ENCODE assay signal across 1 fruit fly cellular context in the genomic region with DNA sequence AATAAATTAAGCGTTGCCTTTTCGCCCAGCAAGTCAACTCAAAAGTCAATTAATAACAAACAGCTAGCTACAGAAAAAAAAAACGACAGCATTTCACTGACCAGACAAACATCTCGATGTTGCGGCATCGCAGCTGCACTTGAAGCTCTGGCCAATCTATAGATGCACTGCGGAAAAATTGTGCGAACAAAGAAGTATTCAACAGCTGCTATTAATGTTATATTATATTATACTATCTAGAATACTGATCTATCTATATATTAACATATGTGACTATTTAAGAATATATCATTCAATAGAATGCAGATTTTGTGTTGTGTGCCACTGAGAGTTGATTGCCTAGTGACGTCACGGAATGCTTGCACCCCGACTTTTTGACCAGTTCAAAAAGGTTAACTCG.
TF ChIP-seq lines count a peak whose summit lies in the region.

No protein-coding gene starts in this region.

TF ChIP-seq in whole organism, prepupa, 60 proteins besides CTCF, POLR2A, EP300 and RAD21 (continued from another document):
- TF ChIP-seq fd85E (GFP tag; optimal IDR thresholded peaks at IDR 0.05; lab: Kevin White, UChicago) (no peak), net (GFP tag; optimal IDR thresholded peaks at IDR 0.05; lab: Kevin White, UChicago) (no peak), CG1621 (tag; optimal IDR thresholded peaks at IDR 0.05; lab: Kevin White, UChicago) (no peak), CG11902 (GFP tag; optimal IDR thresholded peaks at IDR 0.05; lab: Kevin White, UChicago) (no peak), CG3919 (GFP tag; optimal IDR thresholded peaks at IDR 0.05; lab: Kevin White, UChicago) (peak; percentile 48), CG11294 (GFP tag; IDR thresholded peaks at IDR 0.05; lab: Robert Waterston, UW) (no peak), dac (GFP tag; optimal IDR thresholded peaks at IDR 0.05; lab: Kevin White, UChicago) (no peak), Ets21C (GFP tag; optimal IDR thresholded peaks at IDR 0.05; lab: Kevin White, UChicago) (no peak), acj6 (GFP tag; optimal IDR thresholded peaks at IDR 0.05; lab: Kevin White, UChicago) (no peak), salr (GFP tag; optimal IDR thresholded peaks at IDR 0.05; lab: Kevin White, UChicago) (no peak), topi (GFP tag; optimal IDR thresholded peaks at IDR 0.05; lab: Kevin White, UChicago) (no peak), CG3032 (tag; optimal IDR thresholded peaks at IDR 0.05; lab: Kevin White, UChicago) (no peak), esn (GFP tag; optimal IDR thresholded peaks at IDR 0.05; lab: Kevin White, UChicago) (no peak), spab (GFP tag; optimal IDR thresholded peaks at IDR 0.05; lab: Kevin White, UChicago) (peak; percentile 3), lz (GFP tag; optimal IDR thresholded peaks at IDR 0.05; lab: Kevin White, UChicago) (no peak), achi (GFP tag; optimal IDR thresholded peaks at IDR 0.05; lab: Kevin White, UChicago) (no peak), Sox14 (GFP tag; optimal IDR thresholded peaks at IDR 0.05; lab: Kevin White, UChicago) (no peak), CG6808 (GFP tag; optimal IDR thresholded peaks at IDR 0.05; lab: Kevin White, UChicago) (peak; percentile 17)
